Worm (Caenorhabditis elegans) whole organism, late embryonic: ENCODE data around the gene cwp-5.

Experiments
- C08G9.2 ChIP-seq: sonication (generic microtip); optimal IDR thresholded peaks from 2 replicates; lab custom pipeline; 2016; ENCODE audit warnings: mild to moderate bottlenecking, missing genetic modification characterization, moderate library complexity, missing compliant biosample characterization
- K09A11.1 ChIP-seq: sonication (generic microtip); optimal IDR thresholded peaks from 2 replicates; lab custom pipeline; 2017; ENCODE audit warnings: antibody characterized with exemption, mild to moderate bottlenecking, missing genetic modification characterization, missing compliant biosample characterization; ENCODE audit not compliant: insufficient read depth
- T23F11.4 ChIP-seq: fragments of 200-800 bp; sonication (Bioruptor generic); optimal IDR thresholded peaks from 2 replicates; lab custom pipeline; 2018; ENCODE audit warnings: mild to moderate bottlenecking, missing genetic modification characterization, missing compliant biosample characterization
- ama-1 ChIP-seq: fragments of 150-350 bp; optimal IDR thresholded peaks from 2 replicates; lab custom pipeline; 2014
- ceh-18 ChIP-seq: sonication (generic microtip); optimal IDR thresholded peaks from 2 replicates; lab custom pipeline; 2016; ENCODE audit warnings: missing genetic modification characterization, missing compliant biosample characterization
- ceh-19 ChIP-seq: fragments of 200-800 bp; sonication (Bioruptor generic); optimal IDR thresholded peaks from 2 replicates; lab custom pipeline; 2018; ENCODE audit warnings: mild to moderate bottlenecking, missing genetic modification characterization, missing compliant biosample characterization
- ceh-34 ChIP-seq: sonication (generic microtip); optimal IDR thresholded peaks from 2 replicates; lab custom pipeline; 2016; ENCODE audit warnings: mild to moderate bottlenecking, missing genetic modification characterization, missing compliant biosample characterization
- ceh-45 ChIP-seq: fragments of 200-800 bp; sonication (Bioruptor generic); IDR thresholded peaks from 2 replicates; pipeline ENCODE4 v1.3.6; 2022; ENCODE audit warnings: missing genetic modification reagents, missing genetic modification characterization, missing compliant biosample characterization
- ceh-48 ChIP-seq: sonication (generic microtip); optimal IDR thresholded peaks from 2 replicates; lab custom pipeline; 2016; ENCODE audit warnings: missing genetic modification characterization, inconsistent platforms, missing compliant biosample characterization
- ceh-6 ChIP-seq: fragments of 200-800 bp; sonication (Bioruptor generic); optimal IDR thresholded peaks from 2 replicates; lab custom pipeline; 2018; ENCODE audit warnings: mild to moderate bottlenecking, missing genetic modification characterization, missing compliant biosample characterization
- ceh-9 ChIP-seq: sonication (generic microtip); optimal IDR thresholded peaks from 2 replicates; lab custom pipeline; 2016; ENCODE audit warnings: mild to moderate bottlenecking, missing genetic modification characterization, inconsistent platforms, missing compliant biosample characterization
- dmd-4 ChIP-seq: sonication (generic microtip); optimal IDR thresholded peaks from 2 replicates; lab custom pipeline; 2016; ENCODE audit warnings: borderline replicate concordance, missing genetic modification characterization, missing compliant biosample characterization
- elt-2 ChIP-seq: sonication (generic microtip); optimal IDR thresholded peaks from 2 replicates; lab custom pipeline; 2016; ENCODE audit warnings: missing genetic modification reagents, missing genetic modification characterization, missing compliant biosample characterization
- elt-4 ChIP-seq: sonication (generic microtip); optimal IDR thresholded peaks from 2 replicates; lab custom pipeline; 2016; ENCODE audit warnings: missing genetic modification characterization, missing compliant biosample characterization
- eyg-1 ChIP-seq: sonication (generic microtip); optimal IDR thresholded peaks from 2 replicates; lab custom pipeline; 2016; ENCODE audit warnings: missing genotype, missing genetic modification characterization, missing compliant biosample characterization
- fax-1 ChIP-seq: sonication (generic microtip); optimal IDR thresholded peaks from 2 replicates; lab custom pipeline; 2016; ENCODE audit warnings: missing genotype, missing genetic modification characterization, missing compliant biosample characterization
- fkh-10 ChIP-seq: fragments of 150-350 bp; optimal IDR thresholded peaks from 2 replicates; lab custom pipeline; 2014; ENCODE audit warnings: missing biosample characterization, missing genetic modification reagents, missing genetic modification characterization
- hlh-30 ChIP-seq: sonication (generic microtip); optimal IDR thresholded peaks from 2 replicates; lab custom pipeline; 2017; ENCODE audit warnings: antibody characterized with exemption, missing genetic modification characterization, missing compliant biosample characterization; ENCODE audit not compliant: insufficient read depth
- hlh-6 ChIP-seq: sonication (generic microtip); optimal IDR thresholded peaks from 2 replicates; lab custom pipeline; 2016; ENCODE audit warnings: missing genotype, missing genetic modification characterization, missing compliant biosample characterization
- lin-11 ChIP-seq: fragments of 200-800 bp; sonication (Bioruptor generic); optimal IDR thresholded peaks from 2 replicates; lab custom pipeline; 2018; ENCODE audit warnings: mild to moderate bottlenecking, missing genetic modification characterization, missing compliant biosample characterization
- nfya-1 ChIP-seq: sonication (generic microtip); optimal IDR thresholded peaks from 2 replicates; lab custom pipeline; 2017; ENCODE audit warnings: missing genetic modification characterization, mild to moderate bottlenecking, missing compliant biosample characterization, antibody characterized with exemption, moderate library complexity
- nhr-11 ChIP-seq: fragments of 150-350 bp; optimal IDR thresholded peaks from 2 replicates; lab custom pipeline; 2014; ENCODE audit warnings: missing biosample characterization, missing genetic modification characterization
- odd-2 ChIP-seq: sonication (generic microtip); optimal IDR thresholded peaks from 2 replicates; lab custom pipeline; 2017; ENCODE audit warnings: antibody characterized with exemption, mild to moderate bottlenecking, missing genetic modification characterization, missing compliant biosample characterization
- pag-3 ChIP-seq: sonication (generic microtip); optimal IDR thresholded peaks from 2 replicates; lab custom pipeline; 2016; ENCODE audit warnings: missing compliant biosample characterization, missing genetic modification characterization, borderline replicate concordance
- pha-2 ChIP-seq: sonication (generic microtip); optimal IDR thresholded peaks from 2 replicates; lab custom pipeline; 2017; ENCODE audit warnings: mild to moderate bottlenecking, missing genetic modification characterization, missing compliant biosample characterization
- pha-4 ChIP-seq: fragments of 150-350 bp; optimal IDR thresholded peaks from 2 replicates; lab custom pipeline; 2018; ENCODE audit warnings: missing biosample characterization, missing genetic modification reagents, missing genetic modification characterization
- rnt-1 ChIP-seq: sonication (generic microtip); optimal IDR thresholded peaks from 2 replicates; lab custom pipeline; 2016; ENCODE audit warnings: missing genetic modification characterization, missing compliant biosample characterization
- sdc-2 ChIP-seq: sonication (generic microtip); optimal IDR thresholded peaks from 2 replicates; lab custom pipeline; 2016; ENCODE audit warnings: missing genotype, missing genetic modification characterization, missing compliant biosample characterization
- syd-9 ChIP-seq: sonication (generic microtip); optimal IDR thresholded peaks from 2 replicates; lab custom pipeline; 2016; ENCODE audit warnings: mild to moderate bottlenecking, missing genetic modification characterization, moderate library complexity, missing compliant biosample characterization
- tbx-2 ChIP-seq: sonication (generic microtip); optimal IDR thresholded peaks from 2 replicates; lab custom pipeline; 2016; ENCODE audit warnings: missing genetic modification characterization, missing compliant biosample characterization
- tbx-7 ChIP-seq: sonication (generic microtip); optimal IDR thresholded peaks from 2 replicates; lab custom pipeline; 2016; ENCODE audit warnings: missing genotype, missing genetic modification characterization, missing compliant biosample characterization
- ttx-3 ChIP-seq: sonication (generic microtip); optimal IDR thresholded peaks from 2 replicates; lab custom pipeline; 2016; ENCODE audit warnings: missing genetic modification reagents, missing genetic modification characterization, missing compliant biosample characterization
- unc-42 ChIP-seq: sonication (generic microtip); optimal IDR thresholded peaks from 2 replicates; lab custom pipeline; 2016; ENCODE audit warnings: missing genotype, missing genetic modification characterization, missing compliant biosample characterization
- unc-55 ChIP-seq: sonication (generic microtip); optimal IDR thresholded peaks from 2 replicates; lab custom pipeline; 2017; ENCODE audit warnings: missing biosample characterization, missing genetic modification reagents, missing genetic modification characterization
- zip-5 ChIP-seq: sonication (generic microtip); optimal IDR thresholded peaks from 2 replicates; lab custom pipeline; 2016; ENCODE audit warnings: missing genetic modification characterization, missing compliant biosample characterization
- ztf-16 ChIP-seq: sonication (generic microtip); optimal IDR thresholded peaks from 2 replicates; lab custom pipeline; 2017; ENCODE audit warnings: missing genetic modification characterization, missing compliant biosample characterization

cwp-5 gene

DNA sequence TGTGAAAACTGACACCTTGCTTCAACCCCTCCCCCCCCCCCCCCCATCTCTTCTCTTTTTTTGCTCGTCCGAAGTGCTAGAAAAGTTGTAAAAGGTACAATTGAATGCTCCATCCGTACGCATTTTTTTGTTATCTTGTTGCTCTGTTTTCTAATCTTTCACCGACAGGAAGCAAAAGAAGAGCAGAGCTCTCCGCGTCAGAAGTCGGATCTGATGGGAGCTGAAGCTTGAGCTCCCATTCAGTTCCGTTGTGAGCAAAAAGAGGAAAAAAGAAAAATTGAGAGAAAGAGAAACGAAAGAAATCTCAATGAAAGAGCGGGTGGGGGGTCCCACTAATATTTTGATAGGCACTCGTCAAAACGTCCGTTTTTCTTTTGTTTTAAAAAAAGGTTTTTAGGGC lies 17.1 kb upstream of the cwp-5 start:
- TF ChIP-seq nhr-11 (tag; lab: Kevin White, UChicago), result no peak
- TF ChIP-seq tbx-7 (tag; lab: Kevin White, UChicago), result no peak
- TF ChIP-seq ceh-18 (tag; lab: Kevin White, UChicago), result peak; percentile 7
- no peak for TF ChIP-seq ama-1 (lab: Kevin White, UChicago)
- no peak for TF ChIP-seq K09A11.1 (tag; lab: Kevin White, UChicago)
- TF ChIP-seq elt-2 (tag; lab: Kevin White, UChicago), result no peak
- TF ChIP-seq ceh-6 (GFP tag; lab: Kevin White, UChicago), result no peak
- TF ChIP-seq pha-4 (tag; lab: Kevin White, UChicago), result no peak
- peak; percentile 3 for TF ChIP-seq unc-55 (GFP tag; lab: Kevin White, UChicago)
- TF ChIP-seq, all 69 proteins: peak for 2

DNA sequence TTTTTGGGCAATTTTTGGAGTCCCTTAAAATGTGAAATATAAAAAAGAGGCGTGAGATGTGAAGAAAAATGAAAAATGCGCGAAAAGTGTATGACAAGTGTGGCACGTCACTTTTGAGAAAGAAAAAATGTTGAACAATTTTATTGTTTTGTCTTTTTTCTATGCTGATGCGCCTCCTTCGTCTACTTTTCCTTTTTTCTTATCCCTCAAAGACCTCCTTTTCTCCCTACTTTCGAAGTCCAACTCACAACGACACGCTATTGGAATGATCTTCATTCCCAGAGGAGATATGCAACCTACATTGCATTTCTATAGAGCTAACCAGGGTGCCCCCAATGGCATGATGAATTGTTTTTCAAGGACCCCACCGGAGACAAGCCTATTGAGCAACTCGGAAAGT lies 16.2 kb upstream of the cwp-5 start:
- TF ChIP-seq syd-9 (no peak), ttx-3 (tag; lab: Kevin White, UChicago) (no peak), sdc-2 (tag; lab: Kevin White, UChicago) (no peak), C08G9.2 (tag; lab: Kevin White, UChicago) (no peak), fax-1 (tag; lab: Kevin White, UChicago) (no peak), tbx-2 (tag; lab: Kevin White, UChicago) (no peak)

DNA sequence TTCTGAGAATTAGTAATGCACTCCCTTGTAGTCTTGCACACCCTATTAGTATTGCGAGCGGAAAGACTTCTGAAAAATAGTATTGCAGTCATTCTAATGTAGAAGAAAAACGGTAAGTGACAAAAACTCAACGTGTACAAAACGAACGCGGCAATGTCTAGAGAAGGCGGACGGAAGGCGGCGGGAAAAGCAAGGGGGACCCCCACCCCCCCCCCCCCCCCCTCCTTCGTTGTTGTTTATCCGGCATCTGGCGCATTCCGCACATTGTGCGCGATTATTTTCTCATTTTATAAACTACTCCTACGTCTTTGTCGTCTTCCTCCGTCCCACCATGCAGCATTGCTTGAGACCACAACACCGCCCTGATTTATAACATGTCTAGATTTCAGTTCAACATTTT lies 12.6 kb upstream of the cwp-5 start:
- no peak for TF ChIP-seq fkh-10
- no peak for TF ChIP-seq hlh-6 (tag; lab: Kevin White, UChicago)
- no peak for TF ChIP-seq lin-11 (tag; lab: Kevin White, UChicago)
- no peak for TF ChIP-seq ceh-34 (tag; lab: Kevin White, UChicago)
- no peak for TF ChIP-seq syd-9

DNA sequence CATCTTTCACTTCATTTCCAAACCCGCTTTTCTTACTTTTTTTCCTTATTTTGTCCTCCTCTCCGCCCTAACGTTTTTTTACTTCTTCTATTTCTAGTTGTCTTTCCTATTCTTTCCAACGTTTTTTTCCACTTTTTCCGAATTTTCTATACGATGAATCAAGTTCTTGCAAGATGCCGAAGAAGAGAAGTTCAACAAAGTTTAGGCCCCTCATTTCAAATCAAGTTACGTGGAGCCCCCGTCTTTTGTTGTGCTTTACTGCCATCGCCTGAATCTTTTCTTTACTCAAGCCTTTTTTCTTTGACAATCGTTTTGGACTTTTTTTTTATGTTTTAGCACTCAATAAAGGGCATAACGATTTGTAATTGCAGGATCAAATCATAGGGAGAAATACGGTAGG lies 11.6 kb upstream of the cwp-5 start, which contains the start of gene unc-9:
unc-9 (plus strand) TSS at position 370 of the 400 bp plus-strand sequence.
- TF ChIP-seq eyg-1 (no peak), unc-42 (tag; lab: Kevin White, UChicago) (peak; percentile 74)

DNA sequence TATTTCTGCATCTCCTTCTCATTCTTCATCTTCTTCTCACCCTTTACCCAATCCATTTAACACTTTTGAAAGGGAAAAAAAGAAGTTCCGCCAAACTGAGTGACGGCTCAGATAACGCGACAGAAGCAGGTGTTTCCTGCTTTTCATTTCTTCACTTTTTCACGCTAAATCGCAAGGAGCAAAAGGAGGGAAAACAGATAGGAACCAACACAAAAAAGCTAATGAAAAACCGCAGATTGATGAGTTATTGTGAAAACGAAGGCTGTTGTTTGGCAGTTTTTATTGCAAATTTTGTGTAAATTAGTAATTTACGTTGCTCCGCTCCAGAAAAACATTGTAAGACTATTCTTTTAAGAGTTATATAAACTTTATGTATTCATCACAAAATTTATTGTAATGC lies 10.6 kb upstream of the cwp-5 start:
- TF ChIP-seq zip-5 (tag; lab: Kevin White, UChicago) (no peak), T23F11.4 (GFP tag; lab: Kevin White, UChicago) (no peak), nhr-11 (tag; lab: Kevin White, UChicago) (no peak), dmd-4 (tag; lab: Kevin White, UChicago) (no peak)

DNA sequence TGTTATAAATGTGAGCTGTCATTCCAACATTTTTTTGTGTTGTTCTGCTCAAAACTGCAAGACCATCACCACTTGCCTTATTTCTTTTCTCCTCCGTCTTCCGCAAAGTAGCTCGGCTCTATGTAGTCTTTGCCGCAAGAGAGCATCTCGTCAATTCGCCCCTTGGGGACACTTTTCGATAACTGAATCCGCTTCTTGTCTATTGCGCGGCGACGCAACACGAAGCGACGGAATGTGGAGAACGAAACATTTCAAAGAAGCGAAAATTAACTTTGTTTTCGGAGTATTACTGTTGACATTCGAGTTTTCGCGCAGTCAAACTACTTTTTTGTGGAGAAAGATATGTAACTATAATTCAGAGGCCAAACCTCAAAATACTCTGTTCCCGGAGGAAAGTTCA lies 8.4 kb upstream of the cwp-5 start:
- no peak for TF ChIP-seq rnt-1 (tag; lab: Kevin White, UChicago)
- no peak for TF ChIP-seq ceh-48 (tag; lab: Kevin White, UChicago)
- no peak for TF ChIP-seq syd-9
- TF ChIP-seq unc-42 (tag; lab: Kevin White, UChicago), result peak; percentile 64
- TF ChIP-seq odd-2 (tag; lab: Kevin White, UChicago), result no peak

DNA sequence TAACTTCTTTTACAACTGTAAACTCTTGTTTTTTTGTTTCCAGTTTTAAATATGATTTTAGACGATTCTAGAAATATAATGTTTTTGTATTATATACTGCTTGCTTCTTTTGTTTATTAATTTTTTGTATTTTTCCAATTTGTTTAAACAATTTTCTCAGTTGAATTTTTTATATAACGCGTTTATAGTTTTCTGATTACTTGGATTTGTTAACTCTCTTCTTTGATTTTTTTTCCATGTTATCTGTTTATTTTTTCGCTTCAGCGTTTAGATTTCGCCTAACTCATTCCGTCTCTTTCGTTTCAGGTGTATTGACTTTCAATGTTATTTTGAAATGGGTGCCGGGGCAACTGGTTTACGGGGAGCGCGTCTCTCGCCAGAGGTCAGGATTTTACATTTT lies 1.2 kb upstream of the cwp-5 start, which contains the start of gene gpa-6:
gpa-6 (plus strand) TSS at position 301 of the 400 bp plus-strand sequence.
- TF ChIP-seq ceh-9 (tag; lab: Kevin White, UChicago) (no peak), elt-4 (tag; lab: Kevin White, UChicago) (no peak), pha-2 (tag; lab: Kevin White, UChicago) (no peak), ceh-45 (GFP tag; lab: Robert Waterston, UW) (no peak), pag-3 (tag; lab: Kevin White, UChicago) (no peak), ceh-34 (tag; lab: Kevin White, UChicago) (no peak), hlh-30 (no peak), rnt-1 (tag; lab: Kevin White, UChicago) (no peak), ceh-6 (GFP tag; lab: Kevin White, UChicago) (no peak), ceh-19 (no peak), syd-9 (no peak), ztf-16 (no peak), nfya-1 (no peak)
- TF ChIP-seq, all 69 proteins: peak for 0
